Worm (Caenorhabditis elegans): ENCODE measurements around the gene W01B6.4.

DNA sequence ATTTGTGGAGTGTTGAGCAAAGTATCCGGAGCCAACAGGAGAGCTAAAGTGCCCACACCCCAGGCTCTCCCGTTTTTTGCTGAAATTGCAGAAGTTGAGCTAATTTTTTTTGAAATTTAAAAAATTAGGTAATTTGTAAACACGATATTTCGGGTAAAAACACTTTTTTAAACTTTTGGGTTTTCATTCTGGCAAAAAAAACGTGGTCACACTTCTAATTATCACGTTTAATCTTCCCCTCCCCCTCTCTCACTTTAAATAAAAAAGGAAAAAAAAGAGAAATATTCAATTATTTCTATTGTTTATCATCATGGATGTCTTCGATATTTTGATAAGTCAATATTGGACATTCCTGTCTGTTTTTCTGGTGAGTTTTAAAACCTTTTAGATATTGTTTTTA is 42.2 kb upstream of the W01B6.4 start, which contains the start of gene F44D12.6:
- TF ChIP-seq tab-1 (GFP tag; IDR thresholded peaks at IDR 0.05) (no peak), T22C8.4 (GFP tag; IDR thresholded peaks at IDR 0.05) (no peak), med-1 (GFP tag; optimal IDR thresholded peaks at IDR 0.05; ENCODE audit: insufficient read depth) (no peak), ref-1 (GFP tag; conservative IDR thresholded peaks at IDR 0.05) (no peak), flt-1 (GFP tag; IDR thresholded peaks at IDR 0.05) (no peak), ztf-29 (GFP tag; IDR thresholded peaks at IDR 0.05) (no peak), ztf-23 (GFP tag; IDR thresholded peaks at IDR 0.05) (no peak), cog-1 (tag; optimal IDR thresholded peaks at IDR 0.05) (no peak)
